Fruit fly (Drosophila melanogaster): ENCODE measurements around the gene Sfp26Ad.

Gene Sfp26Ad

DNA sequence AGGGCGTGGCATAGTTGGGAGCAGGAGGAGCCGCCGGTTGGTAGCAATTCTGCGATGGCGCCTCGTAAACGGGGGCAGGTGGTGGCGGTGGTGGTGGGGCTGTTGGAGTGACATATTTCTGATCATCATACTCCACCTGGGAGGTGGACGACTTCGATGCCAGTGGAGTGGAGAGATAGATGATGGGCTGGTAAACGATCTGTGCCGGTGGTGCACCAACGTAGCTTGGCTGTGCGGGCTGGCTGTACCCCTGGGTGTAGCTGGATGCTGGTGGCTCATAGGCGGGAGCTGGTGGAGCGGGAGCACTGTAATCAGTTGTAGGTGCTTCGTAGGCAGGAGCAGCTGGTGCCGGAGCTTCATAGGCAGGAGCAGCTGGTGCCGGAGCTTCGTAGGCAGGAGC lies 20.1 kb upstream of the Sfp26Ad start:
- no peak for TF ChIP-seq CG9948 (tag; optimal IDR thresholded peaks at IDR 0.05)
- no peak for TF ChIP-seq Snoo (tag; optimal IDR thresholded peaks at IDR 0.05)
- no peak for TF ChIP-seq EcR (GFP tag; optimal IDR thresholded peaks at IDR 0.05)
- no peak for TF ChIP-seq CG15710 (tag; optimal IDR thresholded peaks at IDR 0.05)

DNA sequence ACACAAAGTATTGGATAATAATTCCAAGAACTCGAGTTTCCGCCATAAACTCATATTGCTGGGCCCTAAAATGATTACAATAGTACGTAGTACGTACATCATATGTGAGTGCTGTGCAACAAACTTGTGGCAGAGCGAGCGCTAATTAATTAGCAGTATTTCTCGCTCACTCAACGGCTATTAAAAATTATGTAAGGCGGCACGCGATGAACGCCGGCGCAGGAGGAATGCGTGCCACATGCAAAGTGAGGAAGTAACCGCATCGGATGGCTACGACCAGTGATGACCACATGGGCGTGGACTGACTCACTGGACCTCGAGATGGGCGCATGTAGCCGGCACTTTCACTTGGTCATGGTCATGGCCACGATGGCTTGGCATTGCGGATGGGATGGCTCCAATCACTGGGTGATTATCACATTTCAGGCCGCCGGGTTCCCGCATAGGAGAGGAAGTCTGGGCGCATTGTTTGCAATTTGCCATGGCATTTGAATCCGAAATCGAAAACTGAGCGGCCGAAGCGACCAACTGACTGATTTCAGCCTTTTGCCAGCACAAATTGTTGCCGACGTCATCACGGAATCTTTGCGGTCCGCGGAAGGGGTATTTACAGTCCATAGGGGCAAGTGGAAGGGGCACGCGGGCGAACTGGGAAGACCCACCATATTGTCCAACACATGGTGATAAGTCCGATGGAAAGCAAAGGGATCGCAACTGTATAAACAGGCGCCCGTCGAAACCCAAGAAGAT lies 18.2 kb upstream of the Sfp26Ad start:
- TF ChIP-seq Ets98B (GFP tag; IDR thresholded peaks at IDR 0.05): no peak
- no peak for TF ChIP-seq CG9948 (tag; optimal IDR thresholded peaks at IDR 0.05)
- TF ChIP-seq CG12605 (GFP tag; IDR thresholded peaks at IDR 0.05): no peak
- TF ChIP-seq rn (GFP tag; IDR thresholded peaks at IDR 0.05): no peak
- no peak for TF ChIP-seq CG8301 (tag; optimal IDR thresholded peaks at IDR 0.05)

- TF ChIP-seq Ets98B (GFP tag; IDR thresholded peaks at IDR 0.05) (no peak), CG13204 (GFP tag; optimal IDR thresholded peaks at IDR 0.05) (no peak), CG8159 (tag; optimal IDR thresholded peaks at IDR 0.05) (no peak), Pif1A (GFP tag; optimal IDR thresholded peaks at IDR 0.05) (no peak), CG4496 (GFP tag; IDR thresholded peaks at IDR 0.05) (no peak), EcR (GFP tag; optimal IDR thresholded peaks at IDR 0.05) (no peak), CG15710 (tag; optimal IDR thresholded peaks at IDR 0.05) (no peak), Pif1B (GFP tag; optimal IDR thresholded peaks at IDR 0.05) (no peak), CG17806 (tag; optimal IDR thresholded peaks at IDR 0.05) (no peak), CG10348 (GFP tag; IDR thresholded peaks at IDR 0.05) (no peak), CG12605 (GFP tag; IDR thresholded peaks at IDR 0.05) (no peak), rn (GFP tag; IDR thresholded peaks at IDR 0.05) (no peak), gl (tag; optimal IDR thresholded peaks at IDR 0.05) (no peak)
Observed at dm6 chr2L:5959863-5960658, 17.0 kb upstream of the Sfp26Ad start, which contains the start of gene Vm26Aa. Gene Vm26Aa, minus strand, starts transcription at chr2L:5960340.

- no peak for TF ChIP-seq D1 (tag; optimal IDR thresholded peaks at IDR 0.05)
- no peak for TF ChIP-seq EcR (GFP tag; optimal IDR thresholded peaks at IDR 0.05)
- TF ChIP-seq CG8159 (tag; optimal IDR thresholded peaks at IDR 0.05): no peak
- TF ChIP-seq CG32121 (GFP tag; IDR thresholded peaks at IDR 0.05): no peak
- no peak for TF ChIP-seq CG15710 (tag; optimal IDR thresholded peaks at IDR 0.05)
- TF ChIP-seq CG17806 (tag; optimal IDR thresholded peaks at IDR 0.05): no peak
- no peak for TF ChIP-seq CG9948 (tag; optimal IDR thresholded peaks at IDR 0.05)
- no peak for TF ChIP-seq CG10348 (GFP tag; IDR thresholded peaks at IDR 0.05)
- TF ChIP-seq rn (GFP tag; IDR thresholded peaks at IDR 0.05): no peak
- TF ChIP-seq CG4496 (GFP tag; IDR thresholded peaks at IDR 0.05): no peak
- TF ChIP-seq CG8301 (tag; optimal IDR thresholded peaks at IDR 0.05): no peak
- no peak for TF ChIP-seq gl (tag; optimal IDR thresholded peaks at IDR 0.05)
- TF ChIP-seq CG34367 (tag; optimal IDR thresholded peaks at IDR 0.05): no peak
- no peak for TF ChIP-seq Pif1B (GFP tag; optimal IDR thresholded peaks at IDR 0.05)
- no peak for TF ChIP-seq Pif1A (GFP tag; optimal IDR thresholded peaks at IDR 0.05)
- TF ChIP-seq CG14655 (GFP tag; optimal IDR thresholded peaks at IDR 0.05): no peak
- TF ChIP-seq CG13204 (GFP tag; optimal IDR thresholded peaks at IDR 0.05): no peak
Observed at dm6 chr2L:5958581-5959177, 15.6 kb upstream of the Sfp26Ad start, which contains the start of gene Vm26Ac. Gene Vm26Ac, minus strand, starts transcription at chr2L:5958631.

- no peak for TF ChIP-seq Pif1B (GFP tag; optimal IDR thresholded peaks at IDR 0.05)
- no peak for TF ChIP-seq CG14655 (GFP tag; optimal IDR thresholded peaks at IDR 0.05)
- TF ChIP-seq rn (GFP tag; IDR thresholded peaks at IDR 0.05): no peak
- TF ChIP-seq CG32121 (GFP tag; IDR thresholded peaks at IDR 0.05): no peak
- no peak for TF ChIP-seq CG8159 (tag; optimal IDR thresholded peaks at IDR 0.05)
- no peak for TF ChIP-seq EcR (GFP tag; optimal IDR thresholded peaks at IDR 0.05)
- no peak for TF ChIP-seq CG9948 (tag; optimal IDR thresholded peaks at IDR 0.05)
- TF ChIP-seq CG15710 (tag; optimal IDR thresholded peaks at IDR 0.05): no peak
- TF ChIP-seq CG17806 (tag; optimal IDR thresholded peaks at IDR 0.05): no peak
- no peak for TF ChIP-seq Snoo (tag; optimal IDR thresholded peaks at IDR 0.05)
- no peak for TF ChIP-seq gl (tag; optimal IDR thresholded peaks at IDR 0.05)
- TF ChIP-seq CG10348 (GFP tag; IDR thresholded peaks at IDR 0.05): no peak
- TF ChIP-seq D1 (tag; optimal IDR thresholded peaks at IDR 0.05): no peak
- no peak for TF ChIP-seq Ets98B (GFP tag; IDR thresholded peaks at IDR 0.05)
- TF ChIP-seq CG13204 (GFP tag; optimal IDR thresholded peaks at IDR 0.05): no peak
Observed at dm6 chr2L:5956706-5957105, 13.6 kb upstream of the Sfp26Ad start, which contains the start of the genes CG13998 and Vm26Ab. Gene CG13998, minus strand, starts transcription at chr2L:5956819. Gene Vm26Ab, plus strand, starts transcription at chr2L:5957004.

- no peak for TF ChIP-seq CG12605 (GFP tag; IDR thresholded peaks at IDR 0.05)
- TF ChIP-seq D1 (tag; optimal IDR thresholded peaks at IDR 0.05): no peak
- TF ChIP-seq CG14655 (GFP tag; optimal IDR thresholded peaks at IDR 0.05): no peak
- TF ChIP-seq CG4496 (GFP tag; IDR thresholded peaks at IDR 0.05): no peak
- TF ChIP-seq Pif1B (GFP tag; optimal IDR thresholded peaks at IDR 0.05): no peak
- TF ChIP-seq Ets98B (GFP tag; IDR thresholded peaks at IDR 0.05): no peak
- no peak for TF ChIP-seq EcR (GFP tag; optimal IDR thresholded peaks at IDR 0.05)
- no peak for TF ChIP-seq CG15710 (tag; optimal IDR thresholded peaks at IDR 0.05)
- TF ChIP-seq gl (tag; optimal IDR thresholded peaks at IDR 0.05): no peak
- TF ChIP-seq CG32121 (GFP tag; IDR thresholded peaks at IDR 0.05): no peak
- no peak for TF ChIP-seq CG8159 (tag; optimal IDR thresholded peaks at IDR 0.05)
Observed at dm6 chr2L:5956153-5956552, 13.0 kb upstream of the Sfp26Ad start, which contains the start of gene CG13999. Gene CG13999, minus strand, starts transcription at chr2L:5956466.
